Worm (Caenorhabditis elegans) whole organism, young adult: Measurements from ENCODE around the gene mboa-7.

Experiments used
- B0019.2 ChIP-seq: fragments of 200-800 bp; sonication (Bioruptor generic); conservative IDR thresholded peaks from 2 replicates; pipeline ENCODE4 v1.3.6; 2022; ENCODE audit warnings: missing genetic modification reagents, missing genetic modification characterization, missing compliant biosample characterization
- B0336.3 ChIP-seq: fragments of 200-800 bp; sonication (Bioruptor generic); IDR thresholded peaks from 2 replicates; pipeline ENCODE4 v1.3.6; 2022; ENCODE audit warnings: missing genetic modification characterization, missing compliant biosample characterization
- ZK185.1 ChIP-seq: sonication (generic microtip); optimal IDR thresholded peaks from 2 replicates; lab custom pipeline; 2016; ENCODE audit warnings: mild to moderate bottlenecking, missing genetic modification characterization, missing compliant biosample characterization; ENCODE audit not compliant: poor library complexity, severe bottlenecking
- dpl-1 ChIP-seq: fragments of 150-350 bp; optimal IDR thresholded peaks from 2 replicates; lab custom pipeline; 2014; ENCODE audit warnings: missing biosample characterization, missing genetic modification reagents, missing genetic modification characterization
- him-1 ChIP-seq: sonication (generic microtip); optimal IDR thresholded peaks from 2 replicates; lab custom pipeline; 2016; ENCODE audit warnings: missing genotype, missing genetic modification reagents, missing genetic modification characterization, missing compliant biosample characterization
- lag-1 ChIP-seq: fragments of 200-800 bp; sonication (Bioruptor generic); IDR thresholded peaks from 2 replicates; pipeline ENCODE4 v1.3.6; 2022; ENCODE audit warnings: missing genetic modification reagents, missing genetic modification characterization, missing compliant biosample characterization
- mcd-1 ChIP-seq: fragments of 200-800 bp; sonication (Bioruptor generic); IDR thresholded peaks from 2 replicates; pipeline ENCODE4 v1.3.6; 2022; ENCODE audit warnings: missing genetic modification reagents, missing genetic modification characterization, missing compliant biosample characterization
- nfya-1 ChIP-seq: sonication (generic microtip); optimal IDR thresholded peaks from 2 replicates; lab custom pipeline; 2017; ENCODE audit warnings: antibody characterized with exemption, missing compliant biosample characterization, missing genetic modification characterization, borderline replicate concordance; ENCODE audit not compliant: insufficient read depth
- nfyb-1 ChIP-seq: fragments of 200-800 bp; sonication (Bioruptor generic); IDR thresholded peaks from 2 replicates; pipeline ENCODE4 v1.3.6; 2022; ENCODE audit warnings: missing genetic modification reagents, missing genetic modification characterization, missing compliant biosample characterization
- tbx-9 ChIP-seq: sonication (generic microtip); optimal IDR thresholded peaks from 2 replicates; lab custom pipeline; 2016; ENCODE audit warnings: borderline replicate concordance, missing genetic modification characterization, inconsistent platforms, missing compliant biosample characterization

- TF ChIP-seq B0336.3 (GFP tag; lab: Robert Waterston, UW) (no peak), dpl-1 (GFP tag; lab: Kevin White, UChicago) (no peak), B0019.2 (GFP tag; lab: Robert Waterston, UW) (no peak), ZK185.1 (tag; lab: Kevin White, UChicago) (no peak), nfya-1 (tag; lab: Kevin White, UChicago) (no peak), lag-1 (GFP tag; lab: Robert Waterston, UW) (no peak), nfyb-1 (GFP tag; lab: Robert Waterston, UW) (no peak), tbx-9 (no peak), him-1 (tag; lab: Kevin White, UChicago) (no peak), mcd-1 (no peak)
These were observed 33.3 kb downstream of the mboa-7 start, which contains the start of gene C33D3.5 for ce11 chrX:10491044-10491443.
